Worm (Caenorhabditis elegans) whole organism, L2 larva: ENCODE data around the gene oma-1.

Source experiments
- lsy-2 ChIP-seq, 2 experiments: fragments of 150-350 bp in 1 of 2; sonication (generic microtip) in 1 of 2; optimal IDR thresholded peaks; 2 replicates each; lab custom pipeline; 2014 to 2017; ENCODE audit warnings: missing biosample characterization in 2 of 2, missing genetic modification characterization in 2 of 2
- nhr-11 ChIP-seq: fragments of 150-350 bp; optimal IDR thresholded peaks from 2 replicates; lab custom pipeline; 2014; ENCODE audit warnings: missing biosample characterization, missing genetic modification characterization

Gene oma-1

ce11 chrIV:8933575-8933974, 44.8 kb downstream of the oma-1 start, which contains the start of gene D1046.4:
TSS of gene D1046.4 (plus strand) at chrIV:8933875.
- no peak for TF ChIP-seq lsy-2 (tag; optimal IDR thresholded peaks at IDR 0.05; lab: Kevin White, UChicago)
- no peak for TF ChIP-seq nhr-11
